Fruit fly (Drosophila melanogaster): ENCODE data around the gene CG42570.

DNA sequence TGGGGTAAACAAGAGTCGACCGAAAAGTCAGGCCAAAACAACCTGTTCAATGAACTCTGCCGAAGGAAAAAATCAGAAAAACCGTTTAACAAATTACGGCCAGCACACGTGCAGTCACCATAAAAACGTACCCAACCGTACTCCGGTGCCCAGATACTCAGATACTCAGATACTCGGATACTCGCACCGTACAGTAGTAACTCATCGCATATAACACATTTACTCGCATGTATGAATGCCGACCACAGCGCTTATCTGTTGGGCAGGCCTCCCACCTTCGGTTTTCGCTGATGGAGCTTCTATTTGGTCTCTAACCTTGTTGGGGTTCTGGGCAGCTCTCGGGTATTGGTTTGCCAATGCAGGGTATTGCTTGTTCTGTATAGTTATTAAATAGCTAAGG, 2.6 kb downstream of the CG42570 start:
- no peak for TF ChIP-seq CG6813 (GFP tag; optimal IDR thresholded peaks at IDR 0.05)
- no peak for TF ChIP-seq CG16779 (GFP tag; IDR thresholded peaks at IDR 0.05)
- no peak for TF ChIP-seq Hr39 (optimal IDR thresholded peaks at IDR 0.05)
- TF ChIP-seq MESR4 (GFP tag; optimal IDR thresholded peaks at IDR 0.05) = no peak
- TF ChIP-seq CG10462 (GFP tag; optimal IDR thresholded peaks at IDR 0.05) = no peak
- TF ChIP-seq ttk (GFP tag; IDR thresholded peaks at IDR 0.05) = no peak
- no peak for TF ChIP-seq CG15479 (GFP tag; optimal IDR thresholded peaks at IDR 0.05)
- TF ChIP-seq Ets65A (GFP tag) = no peak
- TF ChIP-seq CG13287 (GFP tag; IDR thresholded peaks at IDR 0.05; ENCODE audit: partially characterized antibody) = no peak
- TF ChIP-seq CG14710 (tag; optimal IDR thresholded peaks at IDR 0.05) = no peak
- no peak for TF ChIP-seq Asciz (GFP tag; optimal IDR thresholded peaks at IDR 0.05)
- no peak for TF ChIP-seq CG6854 (GFP tag; optimal IDR thresholded peaks at IDR 0.05)
